Worm (Caenorhabditis elegans) whole organism, mixed stage, embryonic: ENCODE results near the gene bgnt-1.5.

Source experiments
- lin-13 ChIP-seq: fragments of 150-350 bp; optimal IDR thresholded peaks from 2 replicates; lab custom pipeline; 2014; ENCODE audit warnings: missing biosample characterization, missing genetic modification characterization
- nhr-12 ChIP-seq: fragments of 150-350 bp; optimal IDR thresholded peaks from 2 replicates; lab custom pipeline; 2014; ENCODE audit warnings: missing biosample characterization, missing genetic modification characterization
- snpc-4 ChIP-seq: fragments of 150-350 bp; optimal IDR thresholded peaks from 2 replicates; lab custom pipeline; 2014; ENCODE audit warnings: missing biosample characterization, missing genetic modification characterization
- unc-62 ChIP-seq: fragments of 150-350 bp; optimal IDR thresholded peaks from 2 replicates; lab custom pipeline; 2014; ENCODE audit warnings: missing biosample characterization, missing genetic modification reagents, missing genetic modification characterization

DNA sequence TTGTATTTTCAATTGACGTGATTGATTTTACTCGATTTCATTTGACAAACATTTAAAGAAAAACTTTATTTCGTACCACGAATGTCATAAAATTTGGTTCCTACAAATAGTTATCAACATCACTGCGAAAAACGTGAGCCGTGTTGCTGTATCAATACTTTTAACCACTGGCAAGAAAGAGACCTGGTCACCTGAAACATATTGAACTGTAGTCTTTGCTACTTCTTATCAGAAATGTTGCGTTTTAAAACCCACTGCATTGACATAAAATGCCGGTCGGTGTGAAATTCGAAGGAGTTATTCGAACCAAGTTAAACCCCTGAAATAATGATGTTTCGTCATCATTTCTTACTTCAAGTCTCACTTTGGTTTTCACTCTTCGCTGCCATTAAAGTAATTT lies 15.5 kb upstream of the bgnt-1.5 start:
- no peak for TF ChIP-seq unc-62 (GFP tag; lab: Kevin White, UChicago)
- no peak for TF ChIP-seq lin-13 (tag; lab: Kevin White, UChicago)
- no peak for TF ChIP-seq nhr-12
- TF ChIP-seq snpc-4 (tag; lab: Kevin White, UChicago): no peak
